Fruit fly (Drosophila melanogaster): ENCODE data around the gene CG11369.
A peak's percentile ranks its signal among the peaks of the same experiment; 100 is the strongest.

Gene CG11369

DNA sequence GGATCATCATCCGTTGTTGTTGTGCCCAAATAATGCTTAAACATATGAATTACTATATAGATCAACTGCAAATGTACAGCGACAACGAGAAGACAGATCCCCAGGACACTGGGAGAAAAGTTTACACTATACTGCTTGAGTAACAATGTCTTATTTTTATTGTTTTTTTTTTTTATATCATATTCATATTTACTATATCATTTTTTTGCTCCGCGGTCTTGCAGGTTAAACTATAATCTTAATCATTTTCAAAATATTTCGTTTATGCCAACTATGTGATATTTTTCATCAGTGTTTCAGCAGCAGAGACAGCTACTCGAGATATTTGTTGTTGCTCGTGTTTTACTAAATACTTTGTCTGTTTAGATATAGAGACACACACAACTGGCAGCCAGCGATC is 42.8 kb downstream of the CG11369 start (continued):
- TF ChIP-seq schlank (tag; optimal IDR thresholded peaks at IDR 0.05) (no peak), CG6813 (GFP tag; optimal IDR thresholded peaks at IDR 0.05) (no peak), cwo (GFP tag; optimal IDR thresholded peaks at IDR 0.05) (no peak)

DNA sequence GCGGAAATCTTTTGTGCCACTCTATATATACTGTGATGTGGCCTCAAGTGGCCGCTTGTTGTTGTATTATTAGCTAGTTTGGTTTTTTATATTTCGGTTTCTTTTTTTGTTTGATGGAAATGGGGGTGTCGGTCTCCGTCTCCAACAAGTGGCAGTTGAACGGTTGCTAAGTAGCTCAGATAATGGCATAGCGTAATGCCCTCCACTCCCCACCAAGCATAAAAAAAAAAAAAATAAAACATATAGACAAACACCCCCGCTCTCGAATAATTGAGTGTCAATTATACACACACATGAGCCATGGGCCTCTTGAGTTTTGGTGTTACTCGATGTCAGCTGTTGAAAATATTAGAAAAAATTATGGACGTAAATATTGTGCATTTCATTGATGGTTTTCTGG is 43.3 kb downstream of the CG11369 start:
- TF ChIP-seq her (GFP tag; optimal IDR thresholded peaks at IDR 0.05) (no peak), z (GFP tag; IDR thresholded peaks at IDR 0.05) (peak; percentile 66; the same call in 2 of the 3 replicates), run (tag; optimal IDR thresholded peaks at IDR 0.05) (no peak), nau (GFP tag; optimal IDR thresholded peaks at IDR 0.05) (no peak), CG11247 (GFP tag; IDR thresholded peaks at IDR 0.05) (no peak), Med (GFP tag) (no peak), kah (GFP tag; optimal IDR thresholded peaks at IDR 0.05) (peak; percentile 83), sqz (GFP tag; optimal IDR thresholded peaks at IDR 0.05) (peak; percentile 23), nerfin-2 (GFP tag; IDR thresholded peaks at IDR 0.05; ENCODE audit: partially characterized antibody) (no peak), CG12659 (GFP tag; optimal IDR thresholded peaks at IDR 0.05) (no peak)

DNA sequence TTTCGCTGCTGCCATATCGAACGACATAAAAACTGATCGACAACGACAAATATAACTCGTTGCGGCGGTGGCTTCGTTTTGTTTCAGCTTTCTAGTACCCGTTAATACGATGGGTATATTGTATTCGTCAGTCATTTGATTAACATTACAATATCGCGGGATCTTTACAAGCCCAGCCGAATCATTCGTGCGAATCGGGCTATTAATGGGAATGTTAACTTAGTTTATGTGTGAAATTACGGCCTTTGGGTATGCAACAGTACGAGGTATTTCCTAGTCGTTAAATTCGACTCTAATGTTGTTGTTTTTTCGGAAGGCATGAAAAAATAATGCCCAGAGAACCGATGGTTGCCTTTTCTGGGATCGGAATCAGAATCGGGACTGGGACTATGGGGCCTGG is 44.1 kb downstream of the CG11369 start:
- TF ChIP-seq CG8478 (optimal IDR thresholded peaks at IDR 0.05) (no peak), trh (GFP tag; optimal IDR thresholded peaks at IDR 0.05) (peak; percentile 41), CG31224 (GFP tag; IDR thresholded peaks at IDR 0.05) (no peak; the same call in 1 of the 2 replicates), ham (GFP tag; IDR thresholded peaks at IDR 0.05) (no peak), sr (GFP tag; IDR thresholded peaks at IDR 0.05) (no peak), ERR (GFP tag; optimal IDR thresholded peaks at IDR 0.05) (peak; percentile 56), Atf-2 (GFP tag; optimal IDR thresholded peaks at IDR 0.05) (peak; percentile 71), Nf-YA (GFP tag; IDR thresholded peaks at IDR 0.05) (peak; percentile 31; the same call in 1 of the 2 replicates), eve (GFP tag; optimal IDR thresholded peaks at IDR 0.05) (peak in 1 of 2 experiments; percentile 88), Oli (tag; optimal IDR thresholded peaks at IDR 0.05) (peak; percentile 79), CG1024 (GFP tag; IDR thresholded peaks at IDR 0.05) (peak; percentile 65), fd102C (GFP tag; optimal IDR thresholded peaks at IDR 0.05) (no peak), MTF-1 (GFP tag; optimal IDR thresholded peaks at IDR 0.05; ENCODE audit: borderline replicate concordance) (peak; percentile 30), Opbp (GFP tag; IDR thresholded peaks at IDR 0.05; ENCODE audit: partially characterized antibody) (no peak), kah (GFP tag; optimal IDR thresholded peaks at IDR 0.05) (peak; percentile 64), C15 (GFP tag; IDR thresholded peaks at IDR 0.05) (no peak), CG3163 (GFP tag; optimal IDR thresholded peaks at IDR 0.05) (peak; percentile 39), z (GFP tag; IDR thresholded peaks at IDR 0.05) (no peak), CG8765 (GFP tag; IDR thresholded peaks at IDR 0.05) (peak; percentile 55; the same call in 1 of the 2 replicates), CG11093 (GFP tag; IDR thresholded peaks at IDR 0.05) (peak; percentile 64; the same call in 1 of the 3 replicates), CkIIα-i1 (GFP tag; IDR thresholded peaks at IDR 0.05) (no peak), NC2α (GFP tag; optimal IDR thresholded peaks at IDR 0.05) (peak; percentile 48), CG16863 (GFP tag; optimal IDR thresholded peaks at IDR 0.05) (peak; percentile 73), Abd-B (GFP tag; optimal IDR thresholded peaks at IDR 0.05) (peak; percentile 84), CG2712 (tag; optimal IDR thresholded peaks at IDR 0.05) (peak; percentile 89), jigr1 (GFP tag; IDR thresholded peaks at IDR 0.05) (0 out of 3 replicates have a peak, but pooled peaks have one; percentile 55), CG10209 (GFP tag; optimal IDR thresholded peaks at IDR 0.05) (peak; percentile 69), CG10565 (GFP tag; optimal IDR thresholded peaks at IDR 0.05) (no peak), CG14441 (GFP tag; IDR thresholded peaks at IDR 0.05) (peak; percentile 70), Ada2b (GFP tag; IDR thresholded peaks at IDR 0.05) (peak; percentile 78), CG4617 (GFP tag; optimal IDR thresholded peaks at IDR 0.05; ENCODE audit: borderline replicate concordance) (peak; percentile 20), Dll (GFP tag; IDR thresholded peaks at IDR 0.05; ENCODE audit: partially characterized antibody) (no peak), Dip2 (GFP tag; IDR thresholded peaks at IDR 0.05) (no peak), PHDP (tag; optimal IDR thresholded peaks at IDR 0.05) (peak; percentile 74), CG4820 (GFP tag; optimal IDR thresholded peaks at IDR 0.05) (peak; percentile 80), pan (optimal IDR thresholded peaks at IDR 0.05) (no peak), pan (GFP tag; optimal IDR thresholded peaks at IDR 0.05 in 1 of 2, IDR thresholded peaks at IDR 0.05 in 1 of 2) (peak in 1 of 2 experiments; percentile 74)
